Worm (Caenorhabditis elegans) whole organism, young adult: ENCODE data around the gene Y11D7A.8.
"Not testable (repeated sequence)": the region's sequence is repeated elsewhere in the genome, so short reads cannot be mapped to it uniquely, and the experiment has no call there.

Experiments used
- D2030.7 ChIP-seq: fragments of 200-800 bp; sonication (Bioruptor generic); IDR thresholded peaks from 2 replicates; pipeline ENCODE4 v1.3.6; 2022; ENCODE audit warnings: missing genetic modification reagents, missing genetic modification characterization, missing compliant biosample characterization
- F10E7.11 ChIP-seq: sonication (generic microtip); optimal IDR thresholded peaks from 2 replicates; lab custom pipeline; 2017; ENCODE audit warnings: mild to moderate bottlenecking, missing genetic modification characterization, moderate library complexity, missing compliant biosample characterization
- F22D6.2 ChIP-seq: sonication (generic microtip); optimal IDR thresholded peaks from 2 replicates; lab custom pipeline; 2016; ENCODE audit warnings: mild to moderate bottlenecking, missing genetic modification characterization, missing compliant biosample characterization
- F23B12.7 ChIP-seq: sonication (generic microtip); optimal IDR thresholded peaks from 2 replicates; lab custom pipeline; 2017; ENCODE audit warnings: missing genetic modification characterization, mild to moderate bottlenecking, missing compliant biosample characterization, antibody characterized with exemption, moderate library complexity; ENCODE audit not compliant: insufficient read depth
- F55B11.4 ChIP-seq: sonication (generic microtip); optimal IDR thresholded peaks from 2 replicates; lab custom pipeline; 2016; ENCODE audit warnings: missing compliant biosample characterization, missing genetic modification characterization, borderline replicate concordance; ENCODE audit not compliant: insufficient read depth
- Y53F4B.3 ChIP-seq: fragments of 200-800 bp; sonication (Bioruptor generic); IDR thresholded peaks from 2 replicates; pipeline ENCODE4 v1.3.6; 2022; ENCODE audit warnings: missing genetic modification reagents, missing genetic modification characterization, missing compliant biosample characterization
- ama-1 ChIP-seq, 3 experiments: fragments of 150-350 bp in 1 of 3; sonication (generic microtip) in 2 of 3; optimal IDR thresholded peaks; 2 replicates each; lab custom pipeline; 2014 to 2018; ENCODE audit warnings: missing biosample characterization in 2 of 3, missing genetic modification characterization in 2 of 3, missing genetic modification reagents in 2 of 3
- aptf-3 ChIP-seq: fragments of 200-800 bp; sonication (Bioruptor generic); IDR thresholded peaks from 2 replicates; pipeline ENCODE4 v1.3.6; 2022; ENCODE audit warnings: missing genetic modification characterization, missing compliant biosample characterization
- attf-5 ChIP-seq: fragments of 200-800 bp; sonication (Bioruptor generic); optimal IDR thresholded peaks from 2 replicates; lab custom pipeline; 2018; ENCODE audit warnings: mild to moderate bottlenecking, missing genetic modification characterization, missing compliant biosample characterization
- bed-1 ChIP-seq: fragments of 200-800 bp; sonication (Bioruptor generic); IDR thresholded peaks from 2 replicates; pipeline ENCODE4 v1.3.6; 2022; ENCODE audit warnings: missing genetic modification reagents, missing genetic modification characterization, missing compliant biosample characterization
- cebp-2 ChIP-seq: fragments of 200-800 bp; sonication (Bioruptor generic); IDR thresholded peaks from 2 replicates; pipeline ENCODE4 v1.3.6; 2022; ENCODE audit warnings: missing genetic modification characterization, missing compliant biosample characterization
- ceh-40 ChIP-seq: fragments of 200-800 bp; sonication (Bioruptor generic); IDR thresholded peaks from 2 replicates; pipeline ENCODE4 v1.3.6; 2022; ENCODE audit warnings: missing genetic modification characterization, missing compliant biosample characterization
- ceh-79 ChIP-seq: sonication (generic microtip); optimal IDR thresholded peaks from 2 replicates; lab custom pipeline; 2017; ENCODE audit warnings: mild to moderate bottlenecking, missing genetic modification characterization, missing compliant biosample characterization
- egrh-3 ChIP-seq: fragments of 200-800 bp; sonication (Bioruptor generic); IDR thresholded peaks from 2 replicates; pipeline ENCODE4 v1.3.6; 2022; ENCODE audit warnings: missing genetic modification reagents, missing genetic modification characterization, missing compliant biosample characterization
- ets-4 ChIP-seq: fragments of 200-800 bp; sonication (Bioruptor generic); optimal IDR thresholded peaks from 2 replicates; lab custom pipeline; 2018; ENCODE audit warnings: mild to moderate bottlenecking, missing genetic modification characterization, missing compliant biosample characterization
- fkh-3 ChIP-seq: sonication (generic microtip); optimal IDR thresholded peaks from 2 replicates; lab custom pipeline; 2016; ENCODE audit warnings: mild to moderate bottlenecking, missing genetic modification characterization, missing compliant biosample characterization
- let-607 ChIP-seq, 2 experiments: fragments of 200-800 bp in 1 of 2; sonication (Bioruptor generic) in 1 of 2; sonication (generic microtip) in 1 of 2; optimal IDR thresholded peaks; 2 replicates each; lab custom pipeline; 2016 to 2018; ENCODE audit warnings: mild to moderate bottlenecking in 2 of 2, missing compliant biosample characterization in 2 of 2, missing genetic modification characterization in 2 of 2, moderate library complexity in 2 of 2, missing genotype in 1 of 2
- madf-8 ChIP-seq: fragments of 200-800 bp; sonication (Bioruptor generic); conservative IDR thresholded peaks from 2 replicates; pipeline ENCODE4 v1.3.6; 2022; ENCODE audit warnings: missing genetic modification reagents, missing genetic modification characterization, missing compliant biosample characterization
- nfya-1 ChIP-seq: sonication (generic microtip); optimal IDR thresholded peaks from 2 replicates; lab custom pipeline; 2017; ENCODE audit warnings: antibody characterized with exemption, missing compliant biosample characterization, missing genetic modification characterization, borderline replicate concordance; ENCODE audit not compliant: insufficient read depth
- nfya-2 ChIP-seq: fragments of 200-800 bp; sonication (Bioruptor generic); IDR thresholded peaks from 2 replicates; pipeline ENCODE4 v1.3.6; 2022; ENCODE audit warnings: missing genetic modification reagents, missing genetic modification characterization, missing compliant biosample characterization
- nfyb-1 ChIP-seq: fragments of 200-800 bp; sonication (Bioruptor generic); IDR thresholded peaks from 2 replicates; pipeline ENCODE4 v1.3.6; 2022; ENCODE audit warnings: missing genetic modification reagents, missing genetic modification characterization, missing compliant biosample characterization
- nhr-179 ChIP-seq: sonication (generic microtip); optimal IDR thresholded peaks from 2 replicates; lab custom pipeline; 2016; ENCODE audit warnings: mild to moderate bottlenecking, missing genetic modification characterization, missing compliant biosample characterization
- nhr-80 ChIP-seq: sonication (generic microtip); optimal IDR thresholded peaks from 2 replicates; lab custom pipeline; 2016; ENCODE audit warnings: missing genetic modification characterization, missing compliant biosample characterization
- pbrm-1 ChIP-seq: fragments of 200-800 bp; sonication (Bioruptor generic); IDR thresholded peaks from 2 replicates; pipeline ENCODE4 v1.3.6; 2022; ENCODE audit warnings: missing genetic modification reagents, missing genetic modification characterization, missing compliant biosample characterization
- rec-8 ChIP-seq, 2 experiments: sonication (generic microtip); optimal IDR thresholded peaks; 2 replicates each; lab custom pipeline; 2016; ENCODE audit warnings: mild to moderate bottlenecking in 2 of 2, missing genetic modification characterization in 2 of 2, missing genetic modification reagents in 2 of 2, missing genotype in 2 of 2, missing biosample characterization in 1 of 2, missing compliant biosample characterization in 1 of 2, moderate library complexity in 1 of 2
- repo-1 ChIP-seq: sonication (generic microtip); optimal IDR thresholded peaks from 2 replicates; lab custom pipeline; 2017; ENCODE audit warnings: mild to moderate bottlenecking, missing genetic modification characterization, missing compliant biosample characterization
- unc-130 ChIP-seq: sonication (generic microtip); optimal IDR thresholded peaks from 2 replicates; lab custom pipeline; 2016; ENCODE audit warnings: missing genetic modification reagents, missing genetic modification characterization, missing compliant biosample characterization

Gene Y11D7A.8

DNA sequence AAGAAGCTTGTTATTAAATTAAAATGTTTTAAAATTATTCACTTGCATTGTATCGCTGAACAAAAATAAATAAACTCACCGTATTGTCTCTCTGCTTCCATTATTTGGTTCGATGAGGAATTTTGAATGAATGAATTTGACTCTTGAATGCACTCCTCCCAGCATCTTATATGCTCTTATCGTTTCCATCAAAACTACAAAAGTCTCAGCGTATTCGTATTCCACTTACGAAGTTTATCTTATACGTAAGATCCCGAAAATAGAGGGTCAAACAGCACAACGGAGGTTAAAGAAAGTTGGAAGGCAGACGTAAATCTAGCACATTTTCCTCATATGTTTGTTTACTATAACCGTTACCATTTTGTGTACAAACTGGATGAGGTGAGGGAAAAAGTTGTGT, 35.1 kb downstream of the Y11D7A.8 start, which contains the start of gene nhr-267:
Gene nhr-267, minus strand, starts transcription at position 101 of the 400 bp plus-strand sequence.
- not testable (repeated sequence) for TF ChIP-seq ama-1 (optimal IDR thresholded peaks at IDR 0.05; lab: Kevin White, UChicago); ama-1 (GFP tag; optimal IDR thresholded peaks at IDR 0.05; lab: Kevin White, UChicago); ets-4 (GFP tag; lab: Kevin White, UChicago); pbrm-1 (GFP tag; lab: Robert Waterston, UW)

DNA sequence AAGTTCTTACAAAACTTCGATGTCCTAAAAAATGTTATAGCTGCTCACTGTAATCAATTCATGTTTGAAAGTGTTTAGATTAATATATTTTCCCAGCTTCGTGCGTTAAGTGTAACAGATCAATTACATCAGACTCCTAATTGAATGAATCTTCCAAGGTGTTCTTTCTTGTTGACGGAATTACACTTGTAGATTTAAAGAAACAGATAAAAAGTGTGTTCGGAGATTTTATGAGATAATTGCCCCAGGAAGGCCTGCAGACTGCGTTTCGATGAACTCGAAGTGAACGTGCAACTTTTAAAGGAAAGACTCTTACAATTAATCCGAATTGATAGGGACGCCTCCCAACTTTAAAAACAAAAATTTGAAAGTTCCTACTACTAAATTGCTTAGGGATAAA, 38.5 kb downstream of the Y11D7A.8 start:
- TF ChIP-seq fkh-3 (tag; lab: Kevin White, UChicago) (no peak), madf-8 (GFP tag; lab: Robert Waterston, UW) (no peak)

DNA sequence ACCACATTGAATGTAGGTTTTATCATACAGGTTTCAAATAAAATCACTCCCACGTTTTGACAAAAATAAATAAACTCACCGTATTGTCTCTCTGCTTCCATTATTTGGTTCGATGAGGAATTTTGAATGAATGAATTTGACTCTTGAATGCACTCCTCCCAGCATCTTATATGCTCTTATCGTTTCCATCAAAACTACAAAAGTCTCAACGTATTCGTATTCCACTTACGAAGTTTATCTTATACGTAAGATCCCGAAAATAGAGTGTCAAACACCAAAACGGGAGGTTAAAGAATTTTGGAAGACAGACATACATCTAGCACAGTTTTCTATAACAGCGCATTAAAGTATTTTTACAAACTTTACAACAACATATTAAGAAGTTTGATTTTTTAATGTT, 42.6 kb downstream of the Y11D7A.8 start, which contains the start of gene nhr-264:
Gene nhr-264, minus strand, starts transcription at position 101 of the 400 bp plus-strand sequence.
- not testable (repeated sequence) for TF ChIP-seq nfya-2 (GFP tag; lab: Robert Waterston, UW); F10E7.11; ceh-40
- TF ChIP-seq, all 124 proteins: peak for 0; not testable (repeated sequence) for 124

DNA sequence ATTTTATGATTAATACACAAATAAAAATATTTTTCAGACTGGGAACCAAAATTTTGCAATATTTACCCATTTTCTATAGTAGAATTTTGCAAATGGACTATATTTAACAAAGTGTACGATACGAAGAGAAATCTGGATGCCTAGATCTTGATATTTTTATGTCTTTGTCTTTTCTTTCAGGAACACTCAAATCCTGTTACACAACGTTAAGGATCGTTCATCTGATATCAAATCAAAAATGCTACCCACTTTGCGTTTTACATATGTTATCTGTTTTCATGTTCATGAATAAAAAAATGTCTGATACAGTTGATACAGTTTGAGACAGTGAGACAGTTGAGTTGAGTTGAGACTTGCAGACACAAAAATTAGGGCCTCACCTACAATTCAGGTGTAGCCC, 45.1 kb downstream of the Y11D7A.8 start, which contains the start of gene F49C12.1:
Gene F49C12.1, minus strand, starts transcription at position 70 of the 400 bp plus-strand sequence.
- no peak for TF ChIP-seq bed-1
- TF ChIP-seq ceh-79 (tag; lab: Kevin White, UChicago): no peak
- TF ChIP-seq F55B11.4 (tag; lab: Kevin White, UChicago): no peak
- no peak for TF ChIP-seq aptf-3
- no peak for TF ChIP-seq F23B12.7 (tag; lab: Kevin White, UChicago)
- TF ChIP-seq attf-5: no peak
- no peak for TF ChIP-seq nhr-80 (tag; lab: Kevin White, UChicago)
- no peak for TF ChIP-seq D2030.7 (GFP tag; lab: Robert Waterston, UW)
- TF ChIP-seq egrh-3 (GFP tag; lab: Robert Waterston, UW): no peak
- TF ChIP-seq nhr-179 (tag; lab: Kevin White, UChicago): no peak
- TF ChIP-seq rec-8 (tag; optimal IDR thresholded peaks at IDR 0.05; lab: Kevin White, UChicago): no peak
- TF ChIP-seq Y53F4B.3 (GFP tag; lab: Robert Waterston, UW): no peak
- no peak for TF ChIP-seq let-607 (tag; optimal IDR thresholded peaks at IDR 0.05; lab: Kevin White, UChicago)
- no peak for TF ChIP-seq F22D6.2 (tag; lab: Kevin White, UChicago)
- no peak for TF ChIP-seq nfya-1 (tag; lab: Kevin White, UChicago)
- TF ChIP-seq repo-1: no peak
- no peak for TF ChIP-seq unc-130 (GFP tag; lab: Kevin White, UChicago)

DNA sequence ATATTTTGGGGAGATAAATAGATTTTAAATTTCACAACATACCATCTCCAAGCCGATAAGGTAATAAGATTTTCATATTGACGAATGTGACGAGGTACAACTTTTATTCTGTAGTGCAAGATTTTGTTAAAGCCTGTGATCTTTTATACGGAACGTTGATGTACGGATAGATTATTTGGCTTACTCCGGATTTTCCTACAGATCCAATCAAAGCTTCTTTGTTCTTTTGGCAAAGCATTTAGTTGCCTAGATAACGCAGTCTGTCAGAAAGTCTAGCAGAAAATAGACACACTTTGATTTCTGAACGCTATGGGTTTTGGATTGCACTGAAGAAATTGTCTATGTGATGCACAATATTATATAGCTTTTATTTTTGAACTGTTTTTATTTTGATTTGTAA, 48.0 kb downstream of the Y11D7A.8 start, which contains the start of gene F49C12.2:
Gene F49C12.2, minus strand, starts transcription at position 101 of the 400 bp plus-strand sequence.
- TF ChIP-seq nfyb-1 (GFP tag; lab: Robert Waterston, UW) (no peak), madf-8 (GFP tag; lab: Robert Waterston, UW) (no peak), cebp-2 (GFP tag; lab: Robert Waterston, UW) (no peak)

DNA sequence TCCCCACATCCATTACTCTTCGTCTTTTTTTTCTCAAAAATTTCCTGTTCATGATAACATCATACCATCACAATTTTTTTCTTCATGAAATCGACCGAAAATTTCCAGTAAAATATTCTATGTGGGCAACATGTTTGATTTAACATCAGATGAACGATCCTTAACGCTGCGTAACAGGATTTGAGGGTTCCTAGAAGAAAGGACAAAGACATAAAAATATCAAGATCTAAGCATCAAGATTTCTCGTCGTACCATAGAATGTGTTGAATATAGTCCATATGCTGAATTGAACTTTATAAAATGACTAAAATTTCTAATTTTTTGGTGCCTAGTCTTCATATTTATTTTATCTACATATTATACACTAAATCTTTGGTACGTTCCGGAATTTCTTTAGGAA, 48.9 kb downstream of the Y11D7A.8 start, which contains the start of gene F49C12.3:
Gene F49C12.3, plus strand, starts transcription at position 301 of the 400 bp plus-strand sequence.
- TF ChIP-seq repo-1 (no peak), nfya-1 (tag; lab: Kevin White, UChicago) (no peak)
